Fruit fly (Drosophila melanogaster) whole organism, embryonic: ENCODE measurements around the gene Dus3.

Experiments
- Awh ChIP-seq: fragments of 200-800 bp; sonication (Bioruptor generic); IDR thresholded peaks from 2 replicates; pipeline ENCODE4, ENCODE4 v1.3.6; 2022; ENCODE audit warnings: missing biosample characterization, missing genetic modification characterization
- C15 ChIP-seq: fragments of 200-800 bp; sonication (Bioruptor generic); IDR thresholded peaks from 3 replicates; pipeline ENCODE4 v1.3.6; 2022; ENCODE audit warnings: missing biosample characterization, missing genetic modification characterization
- CG10366 ChIP-seq: fragments of 200-800 bp; sonication (Bioruptor generic); IDR thresholded peaks from 2 replicates; pipeline ENCODE4 v1.3.6; 2022; ENCODE audit warnings: missing biosample characterization, missing genetic modification characterization
- CG11504 ChIP-seq: fragments of 200-800 bp; sonication (Bioruptor generic); optimal IDR thresholded peaks from 3 replicates; lab custom pipeline; 2019; ENCODE audit warnings: missing biosample characterization, mild to moderate bottlenecking, missing genetic modification characterization, moderate library complexity
- CG11696 ChIP-seq: fragments of 200-800 bp; sonication (Bioruptor generic); IDR thresholded peaks from 2 replicates; pipeline ENCODE4 v1.3.6; 2022; ENCODE audit warnings: missing biosample characterization, missing genetic modification characterization
- CG14710 ChIP-seq: fragments of 200-800 bp; sonication (Bioruptor generic); optimal IDR thresholded peaks from 3 replicates; lab custom pipeline; 2019; ENCODE audit warnings: missing biosample characterization, mild to moderate bottlenecking, missing genetic modification characterization, moderate library complexity
- CG18011 ChIP-seq: fragments of 200-800 bp; sonication (Bioruptor generic); optimal IDR thresholded peaks from 2 replicates; lab custom pipeline; 2017; ENCODE audit warnings: missing biosample characterization, missing genetic modification characterization, mild to moderate bottlenecking, moderate library complexity, missing genotype
- CG18262 ChIP-seq: fragments of 200-800 bp; optimal IDR thresholded peaks from 3 replicates; lab custom pipeline; 2019; ENCODE audit warnings: missing biosample characterization, mild to moderate bottlenecking, missing genetic modification characterization, moderate library complexity
- CG18619 ChIP-seq: fragments of 200-800 bp; sonication (Bioruptor generic); optimal IDR thresholded peaks from 3 replicates; lab custom pipeline; 2017; ENCODE audit warnings: missing biosample characterization, mild to moderate bottlenecking, missing genetic modification characterization
- CG3065 ChIP-seq: fragments of 200-800 bp; sonication (Bioruptor generic); optimal IDR thresholded peaks from 2 replicates; lab custom pipeline; 2016; ENCODE audit warnings: missing biosample characterization, missing genetic modification characterization
- CG34224 ChIP-seq: fragments of 200-800 bp; sonication (Bioruptor generic); IDR thresholded peaks from 3 replicates; pipeline ENCODE4 v1.3.6; 2022; ENCODE audit warnings: missing biosample characterization, missing genetic modification characterization; ENCODE audit not compliant: partially characterized antibody
- CG3847 ChIP-seq: fragments of 200-800 bp; sonication (Bioruptor generic); IDR thresholded peaks from 2 replicates; pipeline ENCODE4 v1.3.6; 2022; ENCODE audit warnings: missing biosample characterization, missing genetic modification characterization
- CG43689 ChIP-seq: fragments of 200-800 bp; sonication (Bioruptor generic); IDR thresholded peaks from 2 replicates; pipeline ENCODE4 v1.3.6; 2022; ENCODE audit warnings: missing biosample characterization, missing genetic modification characterization
- CG6175 ChIP-seq: fragments of 200-800 bp; sonication (Bioruptor generic); IDR thresholded peaks from 3 replicates; pipeline ENCODE4 v1.3.6; 2022; ENCODE audit warnings: missing biosample characterization, missing genetic modification characterization
- CG6654 ChIP-seq: fragments of 200-800 bp; sonication (Bioruptor generic); optimal IDR thresholded peaks from 2 replicates; lab custom pipeline; 2017; ENCODE audit warnings: missing biosample characterization, mild to moderate bottlenecking, missing genetic modification characterization
- CG7745 ChIP-seq: fragments of 200-800 bp; sonication (Bioruptor generic); optimal IDR thresholded peaks from 2 replicates; lab custom pipeline; 2018; ENCODE audit warnings: missing biosample characterization, mild to moderate bottlenecking, missing genetic modification characterization, moderate library complexity
- CG7786 ChIP-seq: fragments of 200-800 bp; sonication (Bioruptor generic); optimal IDR thresholded peaks from 2 replicates; lab custom pipeline; 2016; ENCODE audit warnings: missing biosample characterization, missing genetic modification characterization
- CG8290 ChIP-seq, 3 experiments: fragments of 200-800 bp; sonication (Bioruptor generic); optimal IDR thresholded peaks; 2 replicates each; lab custom pipeline; 2016 to 2019; ENCODE audit warnings: missing biosample characterization in 3 of 3, missing genetic modification characterization in 3 of 3, mild to moderate bottlenecking in 2 of 3, moderate library complexity in 1 of 3
- CG8944 ChIP-seq: fragments of 200-800 bp; sonication (Bioruptor generic); optimal IDR thresholded peaks from 3 replicates; lab custom pipeline; 2016; ENCODE audit warnings: missing biosample characterization, missing genetic modification characterization
- Dbx ChIP-seq: fragments of 200-800 bp; sonication (Bioruptor generic); IDR thresholded peaks from 3 replicates; pipeline ENCODE4 v1.3.6; 2022; ENCODE audit warnings: missing biosample characterization, missing genetic modification characterization
- Deaf1 ChIP-seq: fragments of 200-800 bp; optimal IDR thresholded peaks from 3 replicates; lab custom pipeline; 2019; ENCODE audit warnings: missing biosample characterization, mild to moderate bottlenecking, missing genetic modification characterization, moderate library complexity
- Dp ChIP-seq: fragments of 200-800 bp; sonication (Bioruptor generic); optimal IDR thresholded peaks from 2 replicates; lab custom pipeline; 2018; ENCODE audit warnings: missing biosample characterization, mild to moderate bottlenecking, missing genetic modification characterization, moderate library complexity
- E2f2 ChIP-seq: fragments of 200-800 bp; sonication (Bioruptor generic); IDR thresholded peaks from 2 replicates; pipeline ENCODE4 v1.3.6; 2022; ENCODE audit warnings: missing biosample characterization, missing genetic modification characterization
- H2.0 ChIP-seq: fragments of 200-800 bp; sonication (Bioruptor generic); IDR thresholded peaks from 2 replicates; pipeline ENCODE4 v1.3.6; 2022; ENCODE audit warnings: missing biosample characterization, missing genetic modification characterization
- HmgD ChIP-seq: fragments of 200-800 bp; sonication (Bioruptor generic); optimal IDR thresholded peaks from 3 replicates; lab custom pipeline; 2016; ENCODE audit warnings: missing biosample characterization, missing genetic modification characterization
- Hr3 ChIP-seq: fragments of 200-800 bp; sonication (Bioruptor generic); optimal IDR thresholded peaks from 3 replicates; lab custom pipeline; 2016; ENCODE audit warnings: missing biosample characterization, missing genetic modification characterization
- MESR4 ChIP-seq: fragments of 200-800 bp; sonication (Bioruptor generic); optimal IDR thresholded peaks from 2 replicates; lab custom pipeline; 2018; ENCODE audit warnings: missing biosample characterization, mild to moderate bottlenecking, missing genetic modification characterization, moderate library complexity
- Mrtf ChIP-seq: fragments of 200-800 bp; sonication (Bioruptor generic); IDR thresholded peaks from 3 replicates; pipeline ENCODE4 v1.3.6; 2022; ENCODE audit warnings: missing biosample characterization, missing genetic modification characterization
- Myb ChIP-seq: fragments of 200-800 bp; sonication (Bioruptor generic); optimal IDR thresholded peaks from 2 replicates; lab custom pipeline; 2016; ENCODE audit warnings: missing biosample characterization, missing genetic modification characterization
- Side ChIP-seq: fragments of 200-800 bp; sonication (Bioruptor generic); optimal IDR thresholded peaks from 2 replicates; lab custom pipeline; 2016; ENCODE audit warnings: missing biosample characterization, missing genetic modification characterization
- Usf ChIP-seq: fragments of 200-800 bp; sonication (Bioruptor generic); optimal IDR thresholded peaks from 2 replicates; lab custom pipeline; 2017; ENCODE audit warnings: missing genotype, missing biosample characterization, missing genetic modification characterization
- abd-A ChIP-seq: fragments of 200-800 bp; sonication (Bioruptor generic); optimal IDR thresholded peaks from 3 replicates; lab custom pipeline; 2019; ENCODE audit warnings: missing biosample characterization, mild to moderate bottlenecking, missing genetic modification characterization, moderate library complexity
- ac ChIP-seq: fragments of 200-800 bp; sonication (Bioruptor generic); optimal IDR thresholded peaks from 3 replicates; lab custom pipeline; 2017; ENCODE audit warnings: missing biosample characterization, mild to moderate bottlenecking, missing genetic modification characterization
- aop ChIP-seq: fragments of 200-800 bp; sonication (Bioruptor generic); IDR thresholded peaks from 2 replicates; pipeline ENCODE4 v1.3.6; 2022; ENCODE audit warnings: missing biosample characterization, missing genetic modification characterization
- ara ChIP-seq: fragments of 200-800 bp; sonication (Bioruptor generic); IDR thresholded peaks from 2 replicates; pipeline ENCODE4 v1.3.6; 2022; ENCODE audit warnings: missing biosample characterization, missing genetic modification characterization
- bab2 ChIP-seq: fragments of 200-800 bp; sonication (Bioruptor generic); optimal IDR thresholded peaks from 2 replicates; lab custom pipeline; 2016; ENCODE audit warnings: missing biosample characterization, missing genetic modification characterization
- cad ChIP-seq: fragments of >200 bp; optimal IDR thresholded peaks from 2 replicates; lab custom pipeline; 2017; ENCODE audit warnings: missing biosample characterization, missing genetic modification characterization
- caup ChIP-seq: fragments of 200-800 bp; sonication (Bioruptor generic); optimal IDR thresholded peaks from 3 replicates; lab custom pipeline; 2017; ENCODE audit warnings: missing biosample characterization, mild to moderate bottlenecking, missing genetic modification characterization, moderate library complexity; ENCODE audit not compliant: severe bottlenecking
- crc ChIP-seq: fragments of 200-800 bp; sonication (Bioruptor generic); optimal IDR thresholded peaks from 2 replicates; lab custom pipeline; 2016; ENCODE audit warnings: missing biosample characterization, missing genetic modification characterization
- croc ChIP-seq: fragments of 200-800 bp; sonication (Bioruptor generic); conservative IDR thresholded peaks from 3 replicates; pipeline ENCODE4 v1.3.6; 2022; ENCODE audit warnings: missing biosample characterization, missing genetic modification characterization
- cwo ChIP-seq: fragments of 200-800 bp; sonication (Bioruptor generic); optimal IDR thresholded peaks from 3 replicates; lab custom pipeline; 2017; ENCODE audit warnings: missing biosample characterization, missing genetic modification characterization, mild to moderate bottlenecking, moderate library complexity, missing genetic modification reagents
- dpn ChIP-seq, 2 experiments: fragments of 200-800 bp; sonication (Bioruptor generic); optimal IDR thresholded peaks; 3 replicates each; lab custom pipeline; 2016; ENCODE audit warnings: missing biosample characterization in 2 of 2, missing genetic modification characterization in 2 of 2
- esg ChIP-seq: fragments of 200-800 bp; sonication (Bioruptor generic); conservative IDR thresholded peaks from 2 replicates; pipeline ENCODE4 v1.3.6; 2022; ENCODE audit warnings: missing biosample characterization, missing genetic modification characterization
- ftz-f1 ChIP-seq: fragments of 200-800 bp; sonication (Bioruptor generic); optimal IDR thresholded peaks from 2 replicates; lab custom pipeline; 2016; ENCODE audit warnings: missing biosample characterization, missing genetic modification characterization
- gcm ChIP-seq: fragments of 200-800 bp; sonication (Bioruptor generic); optimal IDR thresholded peaks from 2 replicates; lab custom pipeline; 2019; ENCODE audit warnings: missing biosample characterization, mild to moderate bottlenecking, missing genetic modification characterization, moderate library complexity
- klu ChIP-seq: fragments of 200-800 bp; sonication (Bioruptor generic); IDR thresholded peaks from 2 replicates; pipeline ENCODE4 v1.3.6; 2022; ENCODE audit warnings: missing biosample characterization, missing genetic modification characterization
- knrl ChIP-seq: fragments of 200-800 bp; sonication (Bioruptor generic); IDR thresholded peaks from 3 replicates; pipeline ENCODE4 v1.3.6; 2022; ENCODE audit warnings: missing biosample characterization, missing genetic modification characterization; ENCODE audit not compliant: partially characterized antibody
- nmo ChIP-seq: fragments of 200-800 bp; sonication (Bioruptor generic); optimal IDR thresholded peaks from 2 replicates; lab custom pipeline; 2018; ENCODE audit warnings: missing biosample characterization, mild to moderate bottlenecking, missing genetic modification characterization, moderate library complexity
- odd ChIP-seq: fragments of 200-800 bp; sonication (Bioruptor generic); optimal IDR thresholded peaks from 2 replicates; lab custom pipeline; 2017; ENCODE audit warnings: missing biosample characterization, mild to moderate bottlenecking, missing genetic modification characterization
- pho ChIP-seq: fragments of 200-800 bp; sonication (Bioruptor generic); optimal IDR thresholded peaks from 2 replicates; lab custom pipeline; 2016; ENCODE audit warnings: missing biosample characterization, missing genetic modification characterization
- pzg ChIP-seq: fragments of 200-800 bp; sonication (Bioruptor generic); optimal IDR thresholded peaks from 3 replicates; lab custom pipeline; 2018; ENCODE audit warnings: missing biosample characterization, mild to moderate bottlenecking, missing genetic modification characterization, moderate library complexity
- slbo ChIP-seq: fragments of 200-800 bp; sonication (Bioruptor generic); IDR thresholded peaks from 2 replicates; pipeline ENCODE4 v1.3.6; 2022; ENCODE audit warnings: missing biosample characterization, missing genetic modification characterization
- yki ChIP-seq: fragments of >200 bp; optimal IDR thresholded peaks from 3 replicates; lab custom pipeline; 2018

Dus3 gene

DNA sequence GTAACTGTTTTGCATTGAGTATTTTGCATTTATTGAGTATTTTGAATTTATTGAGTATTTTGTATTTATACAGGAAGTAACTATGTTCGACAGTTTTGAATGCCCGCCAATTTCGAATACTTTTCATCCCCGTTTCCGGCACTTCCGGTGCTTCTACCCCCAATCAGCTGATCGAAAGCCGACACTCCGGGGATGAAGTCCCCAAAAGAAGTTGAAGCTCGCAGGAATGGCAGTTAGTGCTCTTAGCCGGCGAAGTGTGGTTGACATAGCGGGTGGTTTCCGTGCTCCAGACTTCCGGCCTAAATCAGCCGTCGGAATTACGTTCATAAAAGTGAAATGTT lies 37.4 kb downstream of the Dus3 start, which contains the start of gene sick (continued):
- TF ChIP-seq cwo (GFP tag; lab: Kevin White, UChicago) (no peak), Dbx (GFP tag; lab: Robert Waterston, UW) (no peak), dpn (GFP tag; optimal IDR thresholded peaks at IDR 0.05; lab: Kevin White, UChicago) (no peak), Side (GFP tag; lab: Kevin White, UChicago) (no peak), Usf (GFP tag; lab: Kevin White, UChicago) (no peak), crc (GFP tag; lab: Kevin White, UChicago) (no peak), CG14710 (tag; lab: Kevin White, UChicago) (peak; percentile 48), H2.0 (GFP tag; lab: Robert Waterston, UW) (no peak), Myb (no peak), slbo (GFP tag; lab: Robert Waterston, UW) (no peak), croc (GFP tag; lab: Robert Waterston, UW) (no peak), cad (GFP tag; lab: Kevin White, UChicago) (no peak), esg (GFP tag; lab: Robert Waterston, UW) (no peak), Deaf1 (tag; lab: Kevin White, UChicago) (peak; percentile 0), CG8290 (GFP tag; optimal IDR thresholded peaks at IDR 0.05; lab: Kevin White, UChicago) (no peak), CG8290 (tag; optimal IDR thresholded peaks at IDR 0.05; lab: Kevin White, UChicago) (no peak), HmgD (no peak), Mrtf (no peak), CG3065 (GFP tag; lab: Kevin White, UChicago) (no peak), CG34224 (no peak), CG7786 (GFP tag; lab: Kevin White, UChicago) (no peak), CG18262 (tag; lab: Kevin White, UChicago) (peak; percentile 23), Awh (GFP tag; lab: Robert Waterston, UW) (no peak), Hr3 (GFP tag; lab: Kevin White, UChicago) (no peak), odd (GFP tag; lab: Kevin White, UChicago) (peak; percentile 62), yki (lab: Kevin White, UChicago) (no peak), ac (GFP tag; lab: Kevin White, UChicago) (no peak), nmo (GFP tag; lab: Kevin White, UChicago) (peak; percentile 10), gcm (no peak), CG10366 (GFP tag; lab: Robert Waterston, UW) (no peak), CG6654 (no peak), knrl (GFP tag; lab: Robert Waterston, UW) (no peak), CG18011 (GFP tag; lab: Kevin White, UChicago) (no peak), klu (GFP tag; lab: Robert Waterston, UW) (no peak), CG6175 (GFP tag; lab: Robert Waterston, UW) (no peak), CG18619 (GFP tag; lab: Kevin White, UChicago) (peak; percentile 5), caup (GFP tag; lab: Kevin White, UChicago) (peak; percentile 57), aop (GFP tag; lab: Robert Waterston, UW) (no peak), MESR4 (GFP tag; lab: Kevin White, UChicago) (no peak), ftz-f1 (no peak), bab2 (GFP tag; lab: Kevin White, UChicago) (no peak), CG11504 (no peak), abd-A (tag; lab: Kevin White, UChicago) (no peak), ara (GFP tag; lab: Robert Waterston, UW) (no peak), CG11696 (no peak), CG7745 (tag; lab: Kevin White, UChicago) (no peak), E2f2 (peak; percentile 54), C15 (GFP tag; lab: Robert Waterston, UW) (no peak), Dp (GFP tag; lab: Kevin White, UChicago) (peak; percentile 43), CG43689 (no peak; the same call in 1 of the 2 replicates), pho (GFP tag; lab: Kevin White, UChicago) (no peak), pzg (GFP tag; lab: Kevin White, UChicago) (no peak), CG3847 (GFP tag; lab: Robert Waterston, UW) (no peak), CG8944 (GFP tag; lab: Kevin White, UChicago) (no peak)
